Fruit fly (Drosophila melanogaster) whole organism: ENCODE measurements around the gene CG13116.

ENCODE experiments used
- EcR ChIP-seq, 2 experiments: fragments of >200 bp; optimal IDR thresholded peaks; 2 replicates each; lab custom pipeline; 2017; ENCODE audit warnings: missing biosample characterization in 2 of 2, missing genetic modification characterization in 2 of 2, missing genetic modification reagents in 2 of 2
- pan ChIP-seq: fragments of >200 bp; optimal IDR thresholded peaks from 2 replicates; lab custom pipeline; 2017
- usp ChIP-seq: fragments of >200 bp; optimal IDR thresholded peaks from 2 replicates; lab custom pipeline; 2017; ENCODE audit warnings: missing biosample characterization, missing genetic modification characterization, mixed read lengths

DNA sequence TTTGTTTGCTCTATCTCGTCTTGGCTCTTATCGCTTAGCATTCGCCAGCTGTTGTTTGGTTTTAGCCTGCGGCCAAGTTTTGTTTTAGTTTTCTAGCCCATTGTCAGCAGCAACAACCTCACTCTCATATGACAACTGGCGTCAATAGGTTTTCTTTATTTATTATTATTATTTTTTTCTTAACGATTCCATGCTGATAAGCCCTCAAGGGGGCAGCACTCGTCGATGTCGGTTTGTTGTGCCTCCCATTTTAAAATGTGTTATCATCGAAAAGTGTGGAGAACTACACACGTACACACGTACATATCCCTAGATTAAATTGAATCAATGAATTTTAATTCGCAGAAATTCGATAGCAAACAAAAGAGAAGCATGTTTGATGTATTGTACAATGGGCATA, 38.5 kb upstream of the CG13116 start:
- TF ChIP-seq pan (no peak), EcR (GFP tag; optimal IDR thresholded peaks at IDR 0.05; lab: Kevin White, UChicago) (no peak), usp (no peak)
